Fruit fly (Drosophila melanogaster) whole organism, prepupa: ENCODE data around the gene CG44044.

Experiments used
- CG11294 ChIP-seq: fragments of 200-800 bp; sonication (Bioruptor generic); IDR thresholded peaks from 2 replicates; pipeline ENCODE4 v1.3.6; 2022; ENCODE audit warnings: missing biosample characterization, missing genetic modification characterization
- CG11762 ChIP-seq: fragments of 200-800 bp; sonication (Bioruptor generic); optimal IDR thresholded peaks from 3 replicates; lab custom pipeline; 2016; ENCODE audit warnings: missing biosample characterization, missing genetic modification characterization; ENCODE audit not compliant: insufficient read depth
- CG15336 ChIP-seq: fragments of 200-800 bp; sonication (Bioruptor generic); IDR thresholded peaks from 2 replicates; pipeline ENCODE4 v1.3.6; 2022; ENCODE audit warnings: missing biosample characterization, missing genetic modification characterization
- CG1621 ChIP-seq: fragments of 200-800 bp; sonication (Bioruptor generic); optimal IDR thresholded peaks from 3 replicates; lab custom pipeline; 2018; ENCODE audit warnings: missing biosample characterization, mild to moderate bottlenecking, missing genetic modification characterization
- CG3032 ChIP-seq: fragments of 200-800 bp; optimal IDR thresholded peaks from 2 replicates; lab custom pipeline; 2019; ENCODE audit warnings: missing biosample characterization, mild to moderate bottlenecking, missing genetic modification characterization, moderate library complexity
- CG32006 ChIP-seq: fragments of 200-800 bp; sonication (Bioruptor generic); optimal IDR thresholded peaks from 3 replicates; lab custom pipeline; 2017; ENCODE audit warnings: missing biosample characterization, mild to moderate bottlenecking, missing genetic modification characterization
- CG34406 ChIP-seq: fragments of 200-800 bp; sonication (Bioruptor generic); optimal IDR thresholded peaks from 3 replicates; lab custom pipeline; 2016; ENCODE audit warnings: missing biosample characterization, missing genetic modification characterization
- CG4318 ChIP-seq: fragments of 200-800 bp; sonication (Bioruptor generic); optimal IDR thresholded peaks from 3 replicates; lab custom pipeline; 2017; ENCODE audit warnings: missing biosample characterization, mild to moderate bottlenecking, missing genetic modification characterization
- CG6163 ChIP-seq: fragments of 200-800 bp; sonication (Bioruptor generic); IDR thresholded peaks from 3 replicates; pipeline ENCODE4 v1.3.6; 2022; ENCODE audit warnings: missing biosample characterization, missing genetic modification characterization
- CG6276 ChIP-seq: fragments of 200-800 bp; sonication (Bioruptor generic); optimal IDR thresholded peaks from 2 replicates; lab custom pipeline; 2017; ENCODE audit warnings: missing biosample characterization, mild to moderate bottlenecking, missing genetic modification characterization
- CG6792 ChIP-seq: fragments of 200-800 bp; sonication (Bioruptor generic); optimal IDR thresholded peaks from 3 replicates; lab custom pipeline; 2016; ENCODE audit warnings: missing biosample characterization, missing genetic modification characterization
- CG6808 ChIP-seq: fragments of 200-800 bp; sonication (Bioruptor generic); optimal IDR thresholded peaks from 3 replicates; lab custom pipeline; 2017; ENCODE audit warnings: missing biosample characterization, missing genetic modification characterization, mild to moderate bottlenecking, moderate library complexity, missing genetic modification reagents
- CG7368 ChIP-seq: fragments of 200-800 bp; sonication (Bioruptor generic); optimal IDR thresholded peaks from 3 replicates; lab custom pipeline; 2016; ENCODE audit warnings: missing biosample characterization, missing genetic modification characterization
- CG8119 ChIP-seq: fragments of 200-800 bp; sonication (Bioruptor generic); IDR thresholded peaks from 3 replicates; pipeline ENCODE4 v1.3.6; 2022; ENCODE audit warnings: missing biosample characterization, missing genetic modification characterization
- CG9139 ChIP-seq: fragments of 200-800 bp; sonication (Bioruptor generic); optimal IDR thresholded peaks from 3 replicates; lab custom pipeline; 2017; ENCODE audit warnings: missing biosample characterization, mild to moderate bottlenecking, missing genetic modification characterization
- Eip75B ChIP-seq: fragments of 200-800 bp; sonication (Bioruptor generic); optimal IDR thresholded peaks from 3 replicates; lab custom pipeline; 2016; ENCODE audit warnings: missing biosample characterization, missing genetic modification characterization
- Eip78C ChIP-seq: fragments of 200-800 bp; sonication (Bioruptor generic); peaks from one replicate; lab custom pipeline; 2016; ENCODE audit warnings: missing biosample characterization, missing genetic modification characterization
- Eip93F ChIP-seq: fragments of 200-800 bp; sonication (Bioruptor generic); optimal IDR thresholded peaks from 2 replicates; lab custom pipeline; 2016; ENCODE audit warnings: missing biosample characterization, mild to moderate bottlenecking, missing genetic modification characterization
- Ets21C ChIP-seq: fragments of 200-800 bp; sonication (Bioruptor generic); optimal IDR thresholded peaks from 3 replicates; lab custom pipeline; 2016; ENCODE audit warnings: missing biosample characterization, missing genetic modification characterization
- Hr38 ChIP-seq: sonication (Bioruptor generic); optimal IDR thresholded peaks from 2 replicates; lab custom pipeline; 2016; ENCODE audit warnings: missing biosample characterization, missing genetic modification characterization
- Hr39 ChIP-seq: fragments of 200-800 bp; sonication (Bioruptor generic); optimal IDR thresholded peaks from 2 replicates; lab custom pipeline; 2016; ENCODE audit warnings: missing biosample characterization, missing genetic modification characterization
- Hr4 ChIP-seq: fragments of 200-800 bp; sonication (Bioruptor generic); optimal IDR thresholded peaks from 3 replicates; lab custom pipeline; 2016; ENCODE audit warnings: missing biosample characterization, missing genetic modification characterization
- Lpt ChIP-seq: fragments of 200-800 bp; sonication (Bioruptor generic); optimal IDR thresholded peaks from 3 replicates; lab custom pipeline; 2016; ENCODE audit warnings: missing biosample characterization, missing genetic modification characterization
- OdsH ChIP-seq: fragments of 200-800 bp; sonication (Bioruptor generic); optimal IDR thresholded peaks from 3 replicates; lab custom pipeline; 2016; ENCODE audit warnings: missing biosample characterization, missing genetic modification characterization
- Smox ChIP-seq: fragments of 200-800 bp; sonication (Bioruptor generic); optimal IDR thresholded peaks from 3 replicates; lab custom pipeline; 2016; ENCODE audit warnings: missing biosample characterization, missing genetic modification characterization
- Sox15 ChIP-seq: fragments of 200-800 bp; sonication (Bioruptor generic); optimal IDR thresholded peaks from 3 replicates; lab custom pipeline; 2016; ENCODE audit warnings: missing biosample characterization, missing genetic modification characterization
- acj6 ChIP-seq: fragments of 200-800 bp; sonication (Bioruptor generic); optimal IDR thresholded peaks from 3 replicates; lab custom pipeline; 2016; ENCODE audit warnings: missing biosample characterization, missing genetic modification characterization
- cyc ChIP-seq: fragments of 200-800 bp; sonication (Bioruptor generic); optimal IDR thresholded peaks from 3 replicates; lab custom pipeline; 2016; ENCODE audit warnings: missing biosample characterization, missing genetic modification characterization
- dac ChIP-seq: fragments of 200-800 bp; sonication (Bioruptor generic); optimal IDR thresholded peaks from 2 replicates; lab custom pipeline; 2017; ENCODE audit warnings: missing biosample characterization, mild to moderate bottlenecking, missing genetic modification characterization
- eg ChIP-seq: fragments of 200-800 bp; sonication (Bioruptor generic); IDR thresholded peaks from 3 replicates; pipeline ENCODE4 v1.3.6; 2022; ENCODE audit warnings: missing biosample characterization, missing genetic modification characterization
- fkh ChIP-seq: fragments of 200-800 bp; sonication (Bioruptor generic); optimal IDR thresholded peaks from 3 replicates; lab custom pipeline; 2017; ENCODE audit warnings: missing biosample characterization, mild to moderate bottlenecking, missing genetic modification characterization, moderate library complexity
- lz ChIP-seq: fragments of 200-800 bp; sonication (Bioruptor generic); optimal IDR thresholded peaks from 3 replicates; lab custom pipeline; 2016; ENCODE audit warnings: missing biosample characterization, missing genetic modification characterization
- net ChIP-seq: fragments of 200-800 bp; sonication (Bioruptor generic); optimal IDR thresholded peaks from 3 replicates; lab custom pipeline; 2016; ENCODE audit warnings: missing biosample characterization, missing genetic modification characterization
- pdm3 ChIP-seq: fragments of 200-800 bp; sonication (Bioruptor generic); optimal IDR thresholded peaks from 3 replicates; lab custom pipeline; 2016; ENCODE audit warnings: missing biosample characterization, missing genetic modification characterization
- ss ChIP-seq, 2 experiments: fragments of 200-800 bp; sonication (Bioruptor generic); optimal IDR thresholded peaks; 2 replicates in 1 of 2; 3 replicates in 1 of 2; lab custom pipeline; 2017 to 2018; ENCODE audit warnings: mild to moderate bottlenecking in 2 of 2, missing biosample characterization in 2 of 2, missing genetic modification characterization in 2 of 2, moderate library complexity in 1 of 2
- svp ChIP-seq: fragments of 200-800 bp; sonication (Bioruptor generic); peaks from one replicate; lab custom pipeline; 2016; ENCODE audit warnings: missing biosample characterization, missing genetic modification characterization
- vri ChIP-seq: fragments of 200-800 bp; sonication (Bioruptor generic); optimal IDR thresholded peaks from 3 replicates; lab custom pipeline; 2016; ENCODE audit warnings: missing biosample characterization, mild to moderate bottlenecking, missing genetic modification characterization

The CG44044 gene

DNA sequence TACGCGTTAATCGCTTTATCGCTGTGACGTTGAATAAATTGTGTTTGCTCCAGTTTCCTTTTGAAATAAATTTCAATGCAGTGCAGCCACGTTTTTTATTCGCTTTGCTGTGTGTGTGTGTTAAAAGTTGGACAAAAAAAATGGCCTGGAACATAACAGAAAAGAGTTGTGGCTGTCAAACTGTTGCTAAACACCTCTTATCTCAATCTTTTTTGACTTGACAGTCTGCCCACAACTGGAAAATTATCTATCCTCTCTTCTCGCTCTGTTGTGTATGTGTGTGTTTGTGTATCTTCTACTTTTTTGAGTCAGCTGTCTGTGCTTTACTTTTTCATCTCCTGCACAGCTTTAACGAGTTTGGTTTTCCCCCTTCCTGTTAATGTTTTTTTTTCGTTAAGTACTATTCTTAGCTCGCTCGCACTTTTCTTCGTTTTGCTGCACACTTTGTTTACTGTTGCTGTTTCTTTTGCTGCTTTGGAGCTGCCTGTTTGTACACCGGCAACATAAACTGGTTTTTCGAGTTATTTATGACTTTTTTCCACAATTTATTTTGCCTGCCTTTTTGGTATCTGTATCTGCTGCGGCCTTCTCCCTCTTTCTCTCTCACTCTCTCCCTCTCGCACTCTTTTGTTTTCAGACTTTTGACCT lies 40.5 kb upstream of the CG44044 start (continued):
- peak; percentile 40 for TF ChIP-seq CG6808 (GFP tag; lab: Kevin White, UChicago)
- TF ChIP-seq Sox15 (GFP tag; lab: Kevin White, UChicago), result no peak
- TF ChIP-seq Lpt (GFP tag; lab: Kevin White, UChicago), result peak; percentile 48
- no peak for TF ChIP-seq cyc (GFP tag; lab: Kevin White, UChicago)
- no peak for TF ChIP-seq CG11762 (GFP tag; lab: Kevin White, UChicago)
- no peak for TF ChIP-seq pdm3
- no peak for TF ChIP-seq Hr39 (GFP tag; lab: Kevin White, UChicago)
- no peak for TF ChIP-seq CG3032 (tag; lab: Kevin White, UChicago)
- TF ChIP-seq CG7368 (GFP tag; lab: Kevin White, UChicago), result peak; percentile 27
- TF ChIP-seq, all 60 proteins: peak for 19

DNA sequence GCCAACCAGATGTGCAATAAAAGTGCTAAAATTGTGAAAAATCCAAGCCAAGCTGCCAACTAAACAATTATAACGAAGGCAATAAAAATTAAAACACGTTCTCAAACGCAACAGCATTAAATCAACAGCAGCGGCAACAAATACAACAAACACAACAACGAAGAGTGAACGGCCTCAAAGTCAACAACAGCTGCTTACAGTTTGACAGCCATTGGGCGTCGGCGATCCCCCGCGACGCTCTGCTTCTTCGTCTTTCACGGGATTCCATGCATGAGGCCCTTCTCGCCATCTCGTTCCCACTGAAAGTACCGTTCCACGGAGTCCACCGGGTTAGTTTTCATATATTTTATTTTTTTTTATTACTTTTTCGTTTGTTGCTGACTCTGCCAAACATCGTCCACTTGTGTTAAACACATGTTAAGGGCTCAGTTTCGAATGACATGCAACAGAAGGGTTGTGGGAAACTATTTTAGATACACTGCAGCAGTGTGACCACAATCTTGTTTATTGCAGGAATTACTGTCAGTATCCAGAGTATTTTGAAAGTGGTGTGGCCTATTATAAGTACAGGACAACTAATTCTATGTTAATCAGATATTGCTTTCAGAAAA lies 39.5 kb upstream of the CG44044 start:
- TF ChIP-seq CG6792 (GFP tag; lab: Kevin White, UChicago), result no peak
- TF ChIP-seq ss (GFP tag; optimal IDR thresholded peaks at IDR 0.05; lab: Kevin White, UChicago), result peak in 1 of 2 experiments; percentile 3
- peak; percentile 29 for TF ChIP-seq net (GFP tag; lab: Kevin White, UChicago)
- peak; percentile 15 for TF ChIP-seq CG34406 (GFP tag; lab: Kevin White, UChicago)
- 0 out of 3 replicates have a peak, but pooled peaks have one; percentile 16 for TF ChIP-seq eg (GFP tag; lab: Robert Waterston, UW)
- no peak for TF ChIP-seq Smox (GFP tag; lab: Kevin White, UChicago)
- no peak for TF ChIP-seq CG6276
- no peak for TF ChIP-seq lz (GFP tag; lab: Kevin White, UChicago)
- TF ChIP-seq CG6163 (GFP tag; lab: Robert Waterston, UW), result peak; percentile 49; the same call in 1 of the 3 replicates
- TF ChIP-seq fkh (GFP tag; lab: Kevin White, UChicago), result peak; percentile 89
- TF ChIP-seq OdsH (GFP tag; lab: Kevin White, UChicago), result no peak
- TF ChIP-seq CG15336 (GFP tag; lab: Robert Waterston, UW), result no peak
- TF ChIP-seq CG9139, result no peak
- no peak for TF ChIP-seq CG11762 (GFP tag; lab: Kevin White, UChicago)
- TF ChIP-seq Eip78C, result peak; percentile 53
- no peak for TF ChIP-seq dac
- TF ChIP-seq CG4318 (GFP tag; lab: Kevin White, UChicago), result no peak
- no peak for TF ChIP-seq Ets21C (GFP tag; lab: Kevin White, UChicago)
- no peak for TF ChIP-seq Hr38 (GFP tag; lab: Kevin White, UChicago)
- TF ChIP-seq CG7368 (GFP tag; lab: Kevin White, UChicago), result no peak
- TF ChIP-seq CG1621 (tag; lab: Kevin White, UChicago), result peak; percentile 52
- no peak for TF ChIP-seq Sox15 (GFP tag; lab: Kevin White, UChicago)
- TF ChIP-seq Eip75B, result no peak
- peak; percentile 14 for TF ChIP-seq vri (GFP tag; lab: Kevin White, UChicago)
- peak; percentile 66 for TF ChIP-seq svp (GFP tag; lab: Kevin White, UChicago)
- TF ChIP-seq acj6 (GFP tag; lab: Kevin White, UChicago), result no peak

DNA sequence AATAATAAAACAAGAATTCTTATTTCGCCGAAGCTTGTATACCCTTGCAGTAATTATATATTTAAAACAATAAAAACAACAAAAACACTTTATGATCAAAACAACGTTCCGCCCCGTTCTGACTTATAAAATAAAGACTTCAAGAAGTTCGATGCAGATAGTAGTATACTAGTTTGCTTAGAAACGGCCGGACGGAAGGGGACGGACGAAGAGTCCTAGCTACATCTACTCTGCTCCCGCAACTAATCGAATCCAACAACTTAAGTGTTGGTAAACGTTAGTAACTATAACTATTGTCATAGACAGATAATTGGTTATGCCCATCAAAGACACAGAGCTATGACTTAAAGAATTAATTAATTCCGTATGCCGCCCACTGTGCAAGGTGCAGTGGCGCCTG lies 37.2 kb upstream of the CG44044 start:
- TF ChIP-seq CG32006 (GFP tag; lab: Kevin White, UChicago), result peak; percentile 55
- TF ChIP-seq CG8119 (GFP tag; lab: Robert Waterston, UW), result no peak
- peak; percentile 14 for TF ChIP-seq Hr4 (GFP tag; lab: Kevin White, UChicago)

DNA sequence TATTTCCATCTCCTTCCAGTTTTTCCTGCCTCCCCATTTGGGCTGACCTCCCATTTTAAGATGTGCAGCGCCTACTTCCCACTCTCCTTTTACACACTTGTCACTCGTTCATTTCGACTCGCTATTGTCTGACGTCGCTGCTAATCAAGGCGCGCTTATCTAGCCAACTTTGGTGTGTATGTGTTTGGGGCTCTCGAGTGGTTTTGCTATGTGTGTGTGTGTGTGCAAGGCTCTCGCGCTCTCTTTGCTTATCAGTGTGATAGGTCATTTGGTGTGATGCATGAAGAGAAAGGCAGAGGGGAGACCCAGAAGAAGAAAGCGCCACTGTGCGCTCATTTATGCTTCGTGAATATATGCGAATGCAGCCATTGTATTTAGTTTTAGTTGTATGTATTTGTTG lies 36.7 kb upstream of the CG44044 start:
- TF ChIP-seq CG11294, result no peak
- TF ChIP-seq svp (GFP tag; lab: Kevin White, UChicago), result peak; percentile 99
- 0 out of 3 replicates have a peak, but pooled peaks have one; percentile 10 for TF ChIP-seq eg (GFP tag; lab: Robert Waterston, UW)
- peak; percentile 41 for TF ChIP-seq vri (GFP tag; lab: Kevin White, UChicago)
- peak; percentile 26 for TF ChIP-seq Eip78C
- no peak for TF ChIP-seq Eip93F
